Fruit fly (Drosophila melanogaster) whole organism, prepupa: Measurements from ENCODE around the gene CG18131.

Experiments
- Blimp-1 ChIP-seq: fragments of 200-800 bp; sonication (Bioruptor generic); optimal IDR thresholded peaks from 3 replicates; lab custom pipeline; 2017; ENCODE audit warnings: missing biosample characterization, missing genetic modification characterization, mild to moderate bottlenecking, moderate library complexity, missing genetic modification reagents
- CG10631 ChIP-seq: fragments of 200-800 bp; sonication (Bioruptor generic); optimal IDR thresholded peaks from 2 replicates; lab custom pipeline; 2016; ENCODE audit warnings: missing biosample characterization, missing genetic modification characterization
- CG10669 ChIP-seq: fragments of 200-800 bp; sonication (Bioruptor generic); optimal IDR thresholded peaks from 3 replicates; lab custom pipeline; 2018; ENCODE audit warnings: missing biosample characterization, mild to moderate bottlenecking, missing genetic modification characterization, moderate library complexity
- CG11294 ChIP-seq: fragments of 200-800 bp; sonication (Bioruptor generic); IDR thresholded peaks from 2 replicates; pipeline ENCODE4 v1.3.6; 2022; ENCODE audit warnings: missing biosample characterization, missing genetic modification characterization
- CG11762 ChIP-seq: fragments of 200-800 bp; sonication (Bioruptor generic); optimal IDR thresholded peaks from 3 replicates; lab custom pipeline; 2016; ENCODE audit warnings: missing biosample characterization, missing genetic modification characterization; ENCODE audit not compliant: insufficient read depth
- CG11902 ChIP-seq: fragments of 200-800 bp; sonication (Bioruptor generic); optimal IDR thresholded peaks from 3 replicates; lab custom pipeline; 2016; ENCODE audit warnings: missing biosample characterization, missing genetic modification characterization
- CG15336 ChIP-seq: fragments of 200-800 bp; sonication (Bioruptor generic); IDR thresholded peaks from 2 replicates; pipeline ENCODE4 v1.3.6; 2022; ENCODE audit warnings: missing biosample characterization, missing genetic modification characterization
- CG16779 ChIP-seq: fragments of 200-800 bp; sonication (Bioruptor generic); optimal IDR thresholded peaks from 3 replicates; lab custom pipeline; 2017; ENCODE audit warnings: missing biosample characterization, mild to moderate bottlenecking, missing genetic modification characterization
- CG3032 ChIP-seq: fragments of 200-800 bp; optimal IDR thresholded peaks from 2 replicates; lab custom pipeline; 2019; ENCODE audit warnings: missing biosample characterization, mild to moderate bottlenecking, missing genetic modification characterization, moderate library complexity
- CG31627 ChIP-seq: fragments of 200-800 bp; sonication (Bioruptor generic); optimal IDR thresholded peaks from 3 replicates; lab custom pipeline; 2016; ENCODE audit warnings: missing biosample characterization, missing genetic modification characterization
- CG32006 ChIP-seq: fragments of 200-800 bp; sonication (Bioruptor generic); optimal IDR thresholded peaks from 3 replicates; lab custom pipeline; 2017; ENCODE audit warnings: missing biosample characterization, mild to moderate bottlenecking, missing genetic modification characterization
- CG34406 ChIP-seq: fragments of 200-800 bp; sonication (Bioruptor generic); optimal IDR thresholded peaks from 3 replicates; lab custom pipeline; 2016; ENCODE audit warnings: missing biosample characterization, missing genetic modification characterization
- CG4318 ChIP-seq: fragments of 200-800 bp; sonication (Bioruptor generic); optimal IDR thresholded peaks from 3 replicates; lab custom pipeline; 2017; ENCODE audit warnings: missing biosample characterization, mild to moderate bottlenecking, missing genetic modification characterization
- CG6163 ChIP-seq: fragments of 200-800 bp; sonication (Bioruptor generic); IDR thresholded peaks from 3 replicates; pipeline ENCODE4 v1.3.6; 2022; ENCODE audit warnings: missing biosample characterization, missing genetic modification characterization
- CG6276 ChIP-seq: fragments of 200-800 bp; sonication (Bioruptor generic); optimal IDR thresholded peaks from 2 replicates; lab custom pipeline; 2017; ENCODE audit warnings: missing biosample characterization, mild to moderate bottlenecking, missing genetic modification characterization
- CG6792 ChIP-seq: fragments of 200-800 bp; sonication (Bioruptor generic); optimal IDR thresholded peaks from 3 replicates; lab custom pipeline; 2016; ENCODE audit warnings: missing biosample characterization, missing genetic modification characterization
- CG6808 ChIP-seq: fragments of 200-800 bp; sonication (Bioruptor generic); optimal IDR thresholded peaks from 3 replicates; lab custom pipeline; 2017; ENCODE audit warnings: missing biosample characterization, missing genetic modification characterization, mild to moderate bottlenecking, moderate library complexity, missing genetic modification reagents
- CG6854 ChIP-seq: fragments of 200-800 bp; sonication (Bioruptor generic); optimal IDR thresholded peaks from 2 replicates; lab custom pipeline; 2017; ENCODE audit warnings: missing biosample characterization, mild to moderate bottlenecking, missing genetic modification characterization
- CG7368 ChIP-seq: fragments of 200-800 bp; sonication (Bioruptor generic); optimal IDR thresholded peaks from 3 replicates; lab custom pipeline; 2016; ENCODE audit warnings: missing biosample characterization, missing genetic modification characterization
- CG8119 ChIP-seq: fragments of 200-800 bp; sonication (Bioruptor generic); IDR thresholded peaks from 3 replicates; pipeline ENCODE4 v1.3.6; 2022; ENCODE audit warnings: missing biosample characterization, missing genetic modification characterization
- CG8319 ChIP-seq: fragments of 200-800 bp; sonication (Bioruptor generic); optimal IDR thresholded peaks from 3 replicates; lab custom pipeline; 2016; ENCODE audit warnings: missing biosample characterization, missing genetic modification characterization
- CG8632 ChIP-seq: fragments of 200-800 bp; sonication (Bioruptor generic); optimal IDR thresholded peaks from 3 replicates; lab custom pipeline; 2016; ENCODE audit warnings: missing biosample characterization, missing genetic modification characterization
- CG9139 ChIP-seq: fragments of 200-800 bp; sonication (Bioruptor generic); optimal IDR thresholded peaks from 3 replicates; lab custom pipeline; 2017; ENCODE audit warnings: missing biosample characterization, mild to moderate bottlenecking, missing genetic modification characterization
- Eip75B ChIP-seq: fragments of 200-800 bp; sonication (Bioruptor generic); optimal IDR thresholded peaks from 3 replicates; lab custom pipeline; 2016; ENCODE audit warnings: missing biosample characterization, missing genetic modification characterization
- Eip78C ChIP-seq: fragments of 200-800 bp; sonication (Bioruptor generic); peaks from one replicate; lab custom pipeline; 2016; ENCODE audit warnings: missing biosample characterization, missing genetic modification characterization
- Ets21C ChIP-seq: fragments of 200-800 bp; sonication (Bioruptor generic); optimal IDR thresholded peaks from 3 replicates; lab custom pipeline; 2016; ENCODE audit warnings: missing biosample characterization, missing genetic modification characterization
- Gug ChIP-seq: fragments of 200-800 bp; sonication (Bioruptor generic); IDR thresholded peaks from 2 replicates; pipeline ENCODE4 v1.3.6; 2022; ENCODE audit warnings: missing biosample characterization, missing genetic modification characterization
- Hr38 ChIP-seq: sonication (Bioruptor generic); optimal IDR thresholded peaks from 2 replicates; lab custom pipeline; 2016; ENCODE audit warnings: missing biosample characterization, missing genetic modification characterization
- Hr39 ChIP-seq: fragments of 200-800 bp; sonication (Bioruptor generic); optimal IDR thresholded peaks from 2 replicates; lab custom pipeline; 2016; ENCODE audit warnings: missing biosample characterization, missing genetic modification characterization
- Hr4 ChIP-seq: fragments of 200-800 bp; sonication (Bioruptor generic); optimal IDR thresholded peaks from 3 replicates; lab custom pipeline; 2016; ENCODE audit warnings: missing biosample characterization, missing genetic modification characterization
- Met ChIP-seq: fragments of 200-800 bp; sonication (Bioruptor generic); optimal IDR thresholded peaks from 3 replicates; lab custom pipeline; 2016; ENCODE audit warnings: missing biosample characterization, missing genetic modification characterization
- OdsH ChIP-seq: fragments of 200-800 bp; sonication (Bioruptor generic); optimal IDR thresholded peaks from 3 replicates; lab custom pipeline; 2016; ENCODE audit warnings: missing biosample characterization, missing genetic modification characterization
- Sox102F ChIP-seq: fragments of 200-800 bp; sonication (Bioruptor generic); optimal IDR thresholded peaks from 2 replicates; lab custom pipeline; 2016; ENCODE audit warnings: missing biosample characterization, mild to moderate bottlenecking, missing genetic modification characterization
- Sox14 ChIP-seq: fragments of 200-800 bp; sonication (Bioruptor generic); optimal IDR thresholded peaks from 3 replicates; lab custom pipeline; 2016; ENCODE audit warnings: missing biosample characterization, missing genetic modification characterization
- Sox15 ChIP-seq: fragments of 200-800 bp; sonication (Bioruptor generic); optimal IDR thresholded peaks from 3 replicates; lab custom pipeline; 2016; ENCODE audit warnings: missing biosample characterization, missing genetic modification characterization
- achi ChIP-seq: fragments of 200-800 bp; sonication (Bioruptor generic); optimal IDR thresholded peaks from 3 replicates; lab custom pipeline; 2016; ENCODE audit warnings: missing biosample characterization, missing genetic modification characterization
- acj6 ChIP-seq: fragments of 200-800 bp; sonication (Bioruptor generic); optimal IDR thresholded peaks from 3 replicates; lab custom pipeline; 2016; ENCODE audit warnings: missing biosample characterization, missing genetic modification characterization
- cyc ChIP-seq: fragments of 200-800 bp; sonication (Bioruptor generic); optimal IDR thresholded peaks from 3 replicates; lab custom pipeline; 2016; ENCODE audit warnings: missing biosample characterization, missing genetic modification characterization
- dac ChIP-seq: fragments of 200-800 bp; sonication (Bioruptor generic); optimal IDR thresholded peaks from 2 replicates; lab custom pipeline; 2017; ENCODE audit warnings: missing biosample characterization, mild to moderate bottlenecking, missing genetic modification characterization
- dsx ChIP-seq: fragments of 200-800 bp; optimal IDR thresholded peaks from 3 replicates; lab custom pipeline; 2019; ENCODE audit warnings: missing biosample characterization, mild to moderate bottlenecking, missing genetic modification characterization, moderate library complexity; ENCODE audit not compliant: poor library complexity, severe bottlenecking
- esn ChIP-seq: fragments of 200-800 bp; sonication (Bioruptor generic); optimal IDR thresholded peaks from 2 replicates; lab custom pipeline; 2016; ENCODE audit warnings: missing biosample characterization, mild to moderate bottlenecking, missing genetic modification characterization, moderate library complexity
- fd59A ChIP-seq: fragments of 200-800 bp; sonication (Bioruptor generic); optimal IDR thresholded peaks from 2 replicates; lab custom pipeline; 2017; ENCODE audit warnings: missing biosample characterization, mild to moderate bottlenecking, missing genetic modification characterization, missing genetic modification reagents
- fd85E ChIP-seq: fragments of 200-800 bp; sonication (Bioruptor generic); optimal IDR thresholded peaks from 3 replicates; lab custom pipeline; 2016; ENCODE audit warnings: missing biosample characterization, missing genetic modification characterization
- fkh ChIP-seq: fragments of 200-800 bp; sonication (Bioruptor generic); optimal IDR thresholded peaks from 3 replicates; lab custom pipeline; 2017; ENCODE audit warnings: missing biosample characterization, mild to moderate bottlenecking, missing genetic modification characterization, moderate library complexity
- lz ChIP-seq: fragments of 200-800 bp; sonication (Bioruptor generic); optimal IDR thresholded peaks from 3 replicates; lab custom pipeline; 2016; ENCODE audit warnings: missing biosample characterization, missing genetic modification characterization
- net ChIP-seq: fragments of 200-800 bp; sonication (Bioruptor generic); optimal IDR thresholded peaks from 3 replicates; lab custom pipeline; 2016; ENCODE audit warnings: missing biosample characterization, missing genetic modification characterization
- pdm3 ChIP-seq: fragments of 200-800 bp; sonication (Bioruptor generic); optimal IDR thresholded peaks from 3 replicates; lab custom pipeline; 2016; ENCODE audit warnings: missing biosample characterization, missing genetic modification characterization
- salr ChIP-seq, 2 experiments: fragments of 200-800 bp; sonication (Bioruptor generic); optimal IDR thresholded peaks; 3 replicates each; lab custom pipeline; 2016 to 2018; ENCODE audit warnings: missing biosample characterization in 2 of 2, missing genetic modification characterization in 2 of 2, mild to moderate bottlenecking in 1 of 2
- ss ChIP-seq, 2 experiments: fragments of 200-800 bp; sonication (Bioruptor generic); optimal IDR thresholded peaks; 2 replicates in 1 of 2; 3 replicates in 1 of 2; lab custom pipeline; 2017 to 2018; ENCODE audit warnings: mild to moderate bottlenecking in 2 of 2, missing biosample characterization in 2 of 2, missing genetic modification characterization in 2 of 2, moderate library complexity in 1 of 2
- svp ChIP-seq: fragments of 200-800 bp; sonication (Bioruptor generic); peaks from one replicate; lab custom pipeline; 2016; ENCODE audit warnings: missing biosample characterization, missing genetic modification characterization
- topi ChIP-seq: fragments of 200-800 bp; sonication (Bioruptor generic); optimal IDR thresholded peaks from 3 replicates; lab custom pipeline; 2016; ENCODE audit warnings: missing biosample characterization, missing genetic modification characterization
- vri ChIP-seq: fragments of 200-800 bp; sonication (Bioruptor generic); optimal IDR thresholded peaks from 3 replicates; lab custom pipeline; 2016; ENCODE audit warnings: missing biosample characterization, mild to moderate bottlenecking, missing genetic modification characterization

Gene CG18131

DNA sequence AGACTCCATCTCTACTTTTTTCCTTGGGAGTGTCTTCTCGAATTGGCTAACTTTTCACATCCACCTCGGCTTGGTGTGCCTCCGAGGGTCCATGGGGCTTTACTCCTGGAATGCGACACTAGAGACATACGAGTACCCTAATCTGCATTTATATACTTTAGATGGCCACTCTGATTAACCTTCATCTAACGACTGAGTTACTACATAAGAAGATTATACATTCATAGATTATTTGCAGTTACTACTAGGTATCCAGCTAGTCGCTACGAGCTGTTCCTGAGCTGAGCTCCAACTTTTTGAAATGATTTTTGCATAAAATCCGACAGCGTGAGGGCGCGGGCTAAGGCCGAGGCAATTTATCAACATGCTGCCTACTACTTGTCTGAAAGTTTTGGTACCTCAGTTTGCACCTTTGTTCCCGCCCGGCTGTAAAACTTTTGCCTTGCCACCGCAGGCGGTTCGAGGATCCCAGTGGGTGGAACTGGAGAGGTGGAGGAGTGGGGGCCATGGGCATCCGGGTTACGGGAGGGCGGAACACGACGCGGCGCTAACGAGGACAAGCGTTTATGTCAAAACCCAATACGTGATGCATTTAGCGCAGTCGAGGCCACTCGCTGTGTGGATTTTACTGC, 23.4 kb downstream of the CG18131 start:
- TF ChIP-seq lz (peak; percentile 44), CG6854 (GFP tag; lab: Kevin White, UChicago) (no peak), dac (no peak), CG16779 (no peak), vri (no peak), CG10631 (GFP tag; lab: Kevin White, UChicago) (peak; percentile 18), Ets21C (GFP tag; lab: Kevin White, UChicago) (no peak), CG10669 (GFP tag; lab: Kevin White, UChicago) (no peak), CG34406 (no peak), OdsH (peak; percentile 13), fkh (GFP tag; lab: Kevin White, UChicago) (no peak), CG6163 (GFP tag; lab: Robert Waterston, UW) (no peak), achi (peak; percentile 37), svp (GFP tag; lab: Kevin White, UChicago) (peak; percentile 77), Met (peak; percentile 52), CG32006 (GFP tag; lab: Kevin White, UChicago) (peak; percentile 27), CG11902 (no peak), cyc (no peak), CG7368 (GFP tag; lab: Kevin White, UChicago) (no peak), CG8119 (GFP tag; lab: Robert Waterston, UW) (no peak), Eip75B (GFP tag; lab: Kevin White, UChicago) (no peak), CG8632 (GFP tag; lab: Kevin White, UChicago) (peak; percentile 11), Sox15 (GFP tag; lab: Kevin White, UChicago) (no peak), salr (GFP tag; optimal IDR thresholded peaks at IDR 0.05; lab: Kevin White, UChicago) (no peak), Hr39 (GFP tag; lab: Kevin White, UChicago) (peak; percentile 23), ss (GFP tag; optimal IDR thresholded peaks at IDR 0.05; lab: Kevin White, UChicago) (no peak), CG9139 (no peak), CG15336 (GFP tag; lab: Robert Waterston, UW) (no peak), Sox102F (GFP tag; lab: Kevin White, UChicago) (peak; percentile 55), Gug (no peak), CG8319 (GFP tag; lab: Kevin White, UChicago) (no peak), fd85E (GFP tag; lab: Kevin White, UChicago) (no peak), esn (GFP tag; lab: Kevin White, UChicago) (peak; percentile 37), CG11294 (no peak), Sox14 (GFP tag; lab: Kevin White, UChicago) (peak; percentile 31), fd59A (no peak), Blimp-1 (GFP tag; lab: Kevin White, UChicago) (no peak), Hr4 (GFP tag; lab: Kevin White, UChicago) (no peak), CG4318 (GFP tag; lab: Kevin White, UChicago) (no peak), dsx (no peak), CG3032 (tag; lab: Kevin White, UChicago) (no peak), acj6 (GFP tag; lab: Kevin White, UChicago) (peak; percentile 10), Hr38 (no peak), topi (GFP tag; lab: Kevin White, UChicago) (peak; percentile 57), CG11762 (GFP tag; lab: Kevin White, UChicago) (no peak), CG31627 (GFP tag; lab: Kevin White, UChicago) (peak; percentile 27), CG6792 (GFP tag; lab: Kevin White, UChicago) (peak; percentile 14), pdm3 (GFP tag; lab: Kevin White, UChicago) (peak; percentile 25), Eip78C (GFP tag; lab: Kevin White, UChicago) (peak; percentile 62), CG6808 (GFP tag; lab: Kevin White, UChicago) (no peak), net (GFP tag; lab: Kevin White, UChicago) (no peak), CG6276 (GFP tag; lab: Kevin White, UChicago) (no peak)
